Fruit fly (Drosophila melanogaster): Measurements from ENCODE around the gene Drak.

The Drak gene

dm6 chrX:11584075-11584474 is 91.1 kb downstream of the Drak start, which contains the start of gene pkm:
pkm (minus strand) TSS chrX:11584175.
- TF ChIP-seq CG3281 (GFP tag; optimal IDR thresholded peaks at IDR 0.05) (no peak), CG15514 (GFP tag; optimal IDR thresholded peaks at IDR 0.05) (no peak), da (GFP tag; optimal IDR thresholded peaks at IDR 0.05) (no peak), psq (GFP tag; optimal IDR thresholded peaks at IDR 0.05) (no peak), CG6765 (GFP tag; optimal IDR thresholded peaks at IDR 0.05) (no peak), CG10565 (GFP tag; optimal IDR thresholded peaks at IDR 0.05) (no peak), Med (GFP tag) (peak; percentile 32)

- peak; percentile 53 for TF ChIP-seq gfzf (GFP tag; optimal IDR thresholded peaks at IDR 0.05)
- peak; percentile 26; the same call in 1 of the 2 replicates for TF ChIP-seq CG32532 (GFP tag; IDR thresholded peaks at IDR 0.05)
- peak; percentile 39 for TF ChIP-seq grn (GFP tag; optimal IDR thresholded peaks at IDR 0.05)
- peak; percentile 44 for TF ChIP-seq Jarid2 (GFP tag; optimal IDR thresholded peaks at IDR 0.05)
- TF ChIP-seq amos (GFP tag; IDR thresholded peaks at IDR 0.05; ENCODE audit: partially characterized antibody): peak; percentile 45; the same call in 1 of the 2 replicates
- 0 out of 3 replicates have a peak, but pooled peaks have one; percentile 6 for TF ChIP-seq zfh1 (GFP tag; IDR thresholded peaks at IDR 0.05)
- TF ChIP-seq CG6791 (GFP tag; IDR thresholded peaks at IDR 0.05; ENCODE audit: partially characterized antibody): 0 out of 3 replicates have a peak, but pooled peaks have one; percentile 10
- peak; percentile 82 for TF ChIP-seq E2f2 (GFP tag; IDR thresholded peaks at IDR 0.05)
- TF ChIP-seq sob (GFP tag; IDR thresholded peaks at IDR 0.05): 0 out of 2 replicates have a peak, but pooled peaks have one; percentile 23
- TF ChIP-seq Scr (GFP tag; IDR thresholded peaks at IDR 0.05; ENCODE audit: partially characterized antibody): 0 out of 2 replicates have a peak, but pooled peaks have one; percentile 28
- 0 out of 4 replicates have a peak, but pooled peaks have one; percentile 2 for TF ChIP-seq Gug (GFP tag; IDR thresholded peaks at IDR 0.05)
- TF ChIP-seq CG32772 (GFP tag; IDR thresholded peaks at IDR 0.05): 0 out of 2 replicates have a peak, but pooled peaks have one; percentile 29
- peak; percentile 38; the same call in 2 of the 3 replicates for TF ChIP-seq row (GFP tag; IDR thresholded peaks at IDR 0.05)
- 0 out of 2 replicates have a peak, but pooled peaks have one; percentile 28 for TF ChIP-seq CG42726 (GFP tag; IDR thresholded peaks at IDR 0.05; ENCODE audit: partially characterized antibody)
- peak; percentile 36; the same call in 1 of the 2 replicates for TF ChIP-seq CG11085 (GFP tag; IDR thresholded peaks at IDR 0.05)
- TF ChIP-seq Myb (GFP tag; optimal IDR thresholded peaks at IDR 0.05): peak; percentile 16
- TF ChIP-seq CG16813 (GFP tag; IDR thresholded peaks at IDR 0.05; ENCODE audit: partially characterized antibody): 0 out of 3 replicates have a peak, but pooled peaks have one; percentile 12
- peak; percentile 73 for TF ChIP-seq CG3847 (GFP tag; IDR thresholded peaks at IDR 0.05)
- TF ChIP-seq vvl (GFP tag; IDR thresholded peaks at IDR 0.05): peak; percentile 20; the same call in 1 of the 2 replicates
- 0 out of 3 replicates have a peak, but pooled peaks have one; percentile 20 for TF ChIP-seq ken (GFP tag; IDR thresholded peaks at IDR 0.05)
- peak; percentile 42 for TF ChIP-seq MBD-R2 (GFP tag; IDR thresholded peaks at IDR 0.05)
- peak; percentile 26; the same call in 1 of the 2 replicates for TF ChIP-seq Rfx (GFP tag; IDR thresholded peaks at IDR 0.05)
- peak; percentile 47; the same call in 1 of the 2 replicates for TF ChIP-seq CG13287 (GFP tag; IDR thresholded peaks at IDR 0.05; ENCODE audit: partially characterized antibody)
- TF ChIP-seq Dref (GFP tag; IDR thresholded peaks at IDR 0.05): peak; percentile 45
- peak; percentile 39; the same call in 1 of the 3 replicates for TF ChIP-seq ci (GFP tag; IDR thresholded peaks at IDR 0.05)
Measured at dm6 chrX:11599589-11599988, 106.7 kb downstream of the Drak start, which contains the start of gene rho-4. rho-4 (plus strand) TSS chrX:11599838.

dm6 chrX:11600795-11601358 is 107.9 kb downstream of the Drak start:
- peak; percentile 31; the same call in 1 of the 2 replicates for TF ChIP-seq Rfx (GFP tag; IDR thresholded peaks at IDR 0.05)
- TF ChIP-seq tll (GFP tag; optimal IDR thresholded peaks at IDR 0.05): no peak
- TF ChIP-seq lilli (GFP tag; optimal IDR thresholded peaks at IDR 0.05): peak; percentile 7
- TF ChIP-seq CG13287 (GFP tag; IDR thresholded peaks at IDR 0.05; ENCODE audit: partially characterized antibody): no peak
- TF ChIP-seq Ravus (GFP tag; IDR thresholded peaks at IDR 0.05): no peak
- TF ChIP-seq CHES-1-like (GFP tag; optimal IDR thresholded peaks at IDR 0.05): peak; percentile 15
- TF ChIP-seq HLHmδ (GFP tag; optimal IDR thresholded peaks at IDR 0.05): no peak
- TF ChIP-seq hb (GFP tag; IDR thresholded peaks at IDR 0.05; ENCODE audit: partially characterized antibody): no peak
- TF ChIP-seq hth (optimal IDR thresholded peaks at IDR 0.05): no peak
- TF ChIP-seq nau (GFP tag; optimal IDR thresholded peaks at IDR 0.05): no peak
- TF ChIP-seq HmgD (GFP tag; optimal IDR thresholded peaks at IDR 0.05): no peak
- peak; percentile 6 for TF ChIP-seq gcm (GFP tag; optimal IDR thresholded peaks at IDR 0.05)
- TF ChIP-seq CG32772 (GFP tag; IDR thresholded peaks at IDR 0.05): no peak
- TF ChIP-seq CG1832 (GFP tag; optimal IDR thresholded peaks at IDR 0.05): peak; percentile 65
- TF ChIP-seq pita (GFP tag; optimal IDR thresholded peaks at IDR 0.05): no peak
- TF ChIP-seq CG10321 (GFP tag; IDR thresholded peaks at IDR 0.05): peak; percentile 90
- TF ChIP-seq CG4730 (GFP tag; IDR thresholded peaks at IDR 0.05): no peak
- no peak for TF ChIP-seq Camta (GFP tag; optimal IDR thresholded peaks at IDR 0.05)

All from whole organism, embryonic.